Worm (Caenorhabditis elegans): ENCODE results near the gene C07H6.9.

ce11 chrIII:7463438-7464008 lies 35.7 kb downstream of the C07H6.9 start, which contains the start of gene H14A12.3:
- TF ChIP-seq mxl-3 (GFP tag; optimal IDR thresholded peaks at IDR 0.05) (no peak), aha-1 (tag) (no peak), spr-1 (tag; optimal IDR thresholded peaks at IDR 0.05) (no peak), php-3 (GFP tag; IDR thresholded peaks at IDR 0.05) (no peak), nhr-237 (tag; optimal IDR thresholded peaks at IDR 0.05) (no peak)

All from whole organism, L4 larva.